Worm (Caenorhabditis elegans): ENCODE measurements around the gene F43C11.3.

ce11 chrII:2378465-2379009, 25.4 kb downstream of the F43C11.3 start:
- TF ChIP-seq unc-39 (tag; optimal IDR thresholded peaks at IDR 0.05) (no peak), ztf-11 (tag; optimal IDR thresholded peaks at IDR 0.05) (no peak), snpc-4 (tag; optimal IDR thresholded peaks at IDR 0.05) (no peak), elt-3 (tag; optimal IDR thresholded peaks at IDR 0.05) (no peak), ceh-43 (GFP tag; optimal IDR thresholded peaks at IDR 0.05) (no peak), nhr-2 (tag; optimal IDR thresholded peaks at IDR 0.05) (no peak), flh-1 (GFP tag; optimal IDR thresholded peaks at IDR 0.05) (no peak), sem-2 (GFP tag; optimal IDR thresholded peaks at IDR 0.05) (no peak)

Data from whole organism, mixed stage, embryonic.